Fruit fly (Drosophila melanogaster) whole organism, prepupa: ENCODE measurements around the gene dop.

Source experiments
- Blimp-1 ChIP-seq: fragments of 200-800 bp; sonication (Bioruptor generic); optimal IDR thresholded peaks from 3 replicates; lab custom pipeline; 2017; ENCODE audit warnings: missing biosample characterization, missing genetic modification characterization, mild to moderate bottlenecking, moderate library complexity, missing genetic modification reagents
- CG11762 ChIP-seq: fragments of 200-800 bp; sonication (Bioruptor generic); optimal IDR thresholded peaks from 3 replicates; lab custom pipeline; 2016; ENCODE audit warnings: missing biosample characterization, missing genetic modification characterization; ENCODE audit not compliant: insufficient read depth
- CG11902 ChIP-seq: fragments of 200-800 bp; sonication (Bioruptor generic); optimal IDR thresholded peaks from 3 replicates; lab custom pipeline; 2016; ENCODE audit warnings: missing biosample characterization, missing genetic modification characterization
- CG31627 ChIP-seq: fragments of 200-800 bp; sonication (Bioruptor generic); optimal IDR thresholded peaks from 3 replicates; lab custom pipeline; 2016; ENCODE audit warnings: missing biosample characterization, missing genetic modification characterization
- CG32006 ChIP-seq: fragments of 200-800 bp; sonication (Bioruptor generic); optimal IDR thresholded peaks from 3 replicates; lab custom pipeline; 2017; ENCODE audit warnings: missing biosample characterization, mild to moderate bottlenecking, missing genetic modification characterization
- CG3919 ChIP-seq: fragments of 200-800 bp; sonication (Bioruptor generic); optimal IDR thresholded peaks from 3 replicates; lab custom pipeline; 2016; ENCODE audit warnings: missing biosample characterization, missing genetic modification characterization
- CG6163 ChIP-seq: fragments of 200-800 bp; sonication (Bioruptor generic); IDR thresholded peaks from 3 replicates; pipeline ENCODE4 v1.3.6; 2022; ENCODE audit warnings: missing biosample characterization, missing genetic modification characterization
- CG6276 ChIP-seq: fragments of 200-800 bp; sonication (Bioruptor generic); optimal IDR thresholded peaks from 2 replicates; lab custom pipeline; 2017; ENCODE audit warnings: missing biosample characterization, mild to moderate bottlenecking, missing genetic modification characterization
- CG6854 ChIP-seq: fragments of 200-800 bp; sonication (Bioruptor generic); optimal IDR thresholded peaks from 2 replicates; lab custom pipeline; 2017; ENCODE audit warnings: missing biosample characterization, mild to moderate bottlenecking, missing genetic modification characterization
- CG7368 ChIP-seq: fragments of 200-800 bp; sonication (Bioruptor generic); optimal IDR thresholded peaks from 3 replicates; lab custom pipeline; 2016; ENCODE audit warnings: missing biosample characterization, missing genetic modification characterization
- CG8119 ChIP-seq: fragments of 200-800 bp; sonication (Bioruptor generic); IDR thresholded peaks from 3 replicates; pipeline ENCODE4 v1.3.6; 2022; ENCODE audit warnings: missing biosample characterization, missing genetic modification characterization
- CG8319 ChIP-seq: fragments of 200-800 bp; sonication (Bioruptor generic); optimal IDR thresholded peaks from 3 replicates; lab custom pipeline; 2016; ENCODE audit warnings: missing biosample characterization, missing genetic modification characterization
- CG8632 ChIP-seq: fragments of 200-800 bp; sonication (Bioruptor generic); optimal IDR thresholded peaks from 3 replicates; lab custom pipeline; 2016; ENCODE audit warnings: missing biosample characterization, missing genetic modification characterization
- Eip78C ChIP-seq: fragments of 200-800 bp; sonication (Bioruptor generic); peaks from one replicate; lab custom pipeline; 2016; ENCODE audit warnings: missing biosample characterization, missing genetic modification characterization
- Eip93F ChIP-seq: fragments of 200-800 bp; sonication (Bioruptor generic); optimal IDR thresholded peaks from 2 replicates; lab custom pipeline; 2016; ENCODE audit warnings: missing biosample characterization, mild to moderate bottlenecking, missing genetic modification characterization
- Ets21C ChIP-seq: fragments of 200-800 bp; sonication (Bioruptor generic); optimal IDR thresholded peaks from 3 replicates; lab custom pipeline; 2016; ENCODE audit warnings: missing biosample characterization, missing genetic modification characterization
- Gug ChIP-seq: fragments of 200-800 bp; sonication (Bioruptor generic); IDR thresholded peaks from 2 replicates; pipeline ENCODE4 v1.3.6; 2022; ENCODE audit warnings: missing biosample characterization, missing genetic modification characterization
- Hr4 ChIP-seq: fragments of 200-800 bp; sonication (Bioruptor generic); optimal IDR thresholded peaks from 3 replicates; lab custom pipeline; 2016; ENCODE audit warnings: missing biosample characterization, missing genetic modification characterization
- Lpt ChIP-seq: fragments of 200-800 bp; sonication (Bioruptor generic); optimal IDR thresholded peaks from 3 replicates; lab custom pipeline; 2016; ENCODE audit warnings: missing biosample characterization, missing genetic modification characterization
- Met ChIP-seq: fragments of 200-800 bp; sonication (Bioruptor generic); optimal IDR thresholded peaks from 3 replicates; lab custom pipeline; 2016; ENCODE audit warnings: missing biosample characterization, missing genetic modification characterization
- OdsH ChIP-seq: fragments of 200-800 bp; sonication (Bioruptor generic); optimal IDR thresholded peaks from 3 replicates; lab custom pipeline; 2016; ENCODE audit warnings: missing biosample characterization, missing genetic modification characterization
- Sox14 ChIP-seq: fragments of 200-800 bp; sonication (Bioruptor generic); optimal IDR thresholded peaks from 3 replicates; lab custom pipeline; 2016; ENCODE audit warnings: missing biosample characterization, missing genetic modification characterization
- achi ChIP-seq: fragments of 200-800 bp; sonication (Bioruptor generic); optimal IDR thresholded peaks from 3 replicates; lab custom pipeline; 2016; ENCODE audit warnings: missing biosample characterization, missing genetic modification characterization
- acj6 ChIP-seq: fragments of 200-800 bp; sonication (Bioruptor generic); optimal IDR thresholded peaks from 3 replicates; lab custom pipeline; 2016; ENCODE audit warnings: missing biosample characterization, missing genetic modification characterization
- eg ChIP-seq: fragments of 200-800 bp; sonication (Bioruptor generic); IDR thresholded peaks from 3 replicates; pipeline ENCODE4 v1.3.6; 2022; ENCODE audit warnings: missing biosample characterization, missing genetic modification characterization
- fd59A ChIP-seq: fragments of 200-800 bp; sonication (Bioruptor generic); optimal IDR thresholded peaks from 2 replicates; lab custom pipeline; 2017; ENCODE audit warnings: missing biosample characterization, mild to moderate bottlenecking, missing genetic modification characterization, missing genetic modification reagents
- fd85E ChIP-seq: fragments of 200-800 bp; sonication (Bioruptor generic); optimal IDR thresholded peaks from 3 replicates; lab custom pipeline; 2016; ENCODE audit warnings: missing biosample characterization, missing genetic modification characterization
- net ChIP-seq: fragments of 200-800 bp; sonication (Bioruptor generic); optimal IDR thresholded peaks from 3 replicates; lab custom pipeline; 2016; ENCODE audit warnings: missing biosample characterization, missing genetic modification characterization
- spab ChIP-seq: fragments of 200-800 bp; sonication (Bioruptor generic); optimal IDR thresholded peaks from 2 replicates; lab custom pipeline; 2017; ENCODE audit warnings: missing biosample characterization, mild to moderate bottlenecking, missing genetic modification characterization, missing genetic modification reagents
- topi ChIP-seq: fragments of 200-800 bp; sonication (Bioruptor generic); optimal IDR thresholded peaks from 3 replicates; lab custom pipeline; 2016; ENCODE audit warnings: missing biosample characterization, missing genetic modification characterization

dop gene

dm6 chr3L:15538582-15539490 is 27.0 kb upstream of the dop start (continued):
- TF ChIP-seq eg (GFP tag; lab: Robert Waterston, UW) = no peak
- TF ChIP-seq achi (GFP tag; lab: Kevin White, UChicago) = no peak
- no peak for TF ChIP-seq Gug (GFP tag; lab: Robert Waterston, UW)
- no peak for TF ChIP-seq CG6854 (GFP tag; lab: Kevin White, UChicago)
- TF ChIP-seq OdsH = no peak
- TF ChIP-seq CG7368 = no peak
- TF ChIP-seq, all 60 proteins: peak for 6

dm6 chr3L:15539903-15540409 is 25.9 kb upstream of the dop start:
- no peak for TF ChIP-seq CG8632 (GFP tag; lab: Kevin White, UChicago)
- no peak for TF ChIP-seq CG8319 (GFP tag; lab: Kevin White, UChicago)
- TF ChIP-seq net (GFP tag; lab: Kevin White, UChicago) = no peak
- TF ChIP-seq CG31627 (GFP tag; lab: Kevin White, UChicago) = no peak
- no peak for TF ChIP-seq CG3919 (GFP tag; lab: Kevin White, UChicago)
- TF ChIP-seq Met (GFP tag; lab: Kevin White, UChicago) = no peak

- TF ChIP-seq OdsH (no peak), Blimp-1 (GFP tag; lab: Kevin White, UChicago) (no peak), CG11902 (GFP tag; lab: Kevin White, UChicago) (no peak), fd85E (no peak), eg (GFP tag; lab: Robert Waterston, UW) (peak; percentile 41; the same call in 1 of the 3 replicates), CG8119 (GFP tag; lab: Robert Waterston, UW) (peak; percentile 64; the same call in 2 of the 3 replicates), CG6276 (GFP tag; lab: Kevin White, UChicago) (peak; percentile 42), Eip78C (GFP tag; lab: Kevin White, UChicago) (peak; percentile 63)
Measured at dm6 chr3L:15540682-15541081, 25.1 kb upstream of the dop start.

dm6 chr3L:15541281-15541680 is 24.5 kb upstream of the dop start:
- TF ChIP-seq acj6 (GFP tag; lab: Kevin White, UChicago) = no peak
- TF ChIP-seq Lpt (GFP tag; lab: Kevin White, UChicago) = no peak
- TF ChIP-seq CG6163 (GFP tag; lab: Robert Waterston, UW) = no peak
- TF ChIP-seq Eip93F (GFP tag; lab: Kevin White, UChicago) = no peak
- TF ChIP-seq CG6854 (GFP tag; lab: Kevin White, UChicago) = no peak
- TF ChIP-seq fd59A (GFP tag; lab: Kevin White, UChicago) = no peak
- no peak for TF ChIP-seq CG32006
- no peak for TF ChIP-seq spab (GFP tag; lab: Kevin White, UChicago)
- no peak for TF ChIP-seq Sox14
- TF ChIP-seq CG8119 (GFP tag; lab: Robert Waterston, UW) = no peak
- TF ChIP-seq Ets21C = no peak
- no peak for TF ChIP-seq topi (GFP tag; lab: Kevin White, UChicago)
- TF ChIP-seq CG11762 (GFP tag; lab: Kevin White, UChicago) = no peak
- no peak for TF ChIP-seq net (GFP tag; lab: Kevin White, UChicago)
- TF ChIP-seq CG8632 (GFP tag; lab: Kevin White, UChicago) = no peak

- TF ChIP-seq Met (GFP tag; lab: Kevin White, UChicago) = no peak
- no peak for TF ChIP-seq Gug (GFP tag; lab: Robert Waterston, UW)
- TF ChIP-seq CG7368 = no peak
- TF ChIP-seq Hr4 (GFP tag; lab: Kevin White, UChicago) = no peak
- peak; percentile 55 for TF ChIP-seq Blimp-1 (GFP tag; lab: Kevin White, UChicago)
Measured at dm6 chr3L:15543049-15543448, 22.8 kb upstream of the dop start.
